Worm (Caenorhabditis elegans) whole organism, L4 larva: ENCODE measurements around the gene sgt-1.

Experiments
- ceh-82 ChIP-seq: sonication (generic microtip); optimal IDR thresholded peaks from 2 replicates; lab custom pipeline; 2017; ENCODE audit warnings: missing biosample characterization, missing genetic modification characterization
- dmd-8 ChIP-seq: fragments of 200-800 bp; sonication (Bioruptor generic); IDR thresholded peaks from 2 replicates; pipeline ENCODE4 v1.3.6; 2022; ENCODE audit warnings: missing genetic modification characterization, missing compliant biosample characterization
- dve-1 ChIP-seq: sonication (generic microtip); optimal IDR thresholded peaks from 2 replicates; lab custom pipeline; 2017; ENCODE audit warnings: antibody characterized with exemption, mild to moderate bottlenecking, missing genetic modification characterization, missing compliant biosample characterization; ENCODE audit not compliant: insufficient read depth
- egl-27 ChIP-seq: sonication (generic microtip); optimal IDR thresholded peaks from 3 replicates; lab custom pipeline; 2017; ENCODE audit warnings: missing biosample characterization, missing genetic modification reagents, missing genetic modification characterization
- fkh-10 ChIP-seq: fragments of 150-350 bp; optimal IDR thresholded peaks from 2 replicates; lab custom pipeline; 2014; ENCODE audit warnings: missing biosample characterization, missing genetic modification reagents, missing genetic modification characterization
- hif-1 ChIP-seq, 2 experiments: sonication (generic microtip); optimal IDR thresholded peaks; 2 replicates each; lab custom pipeline; 2016 to 2017; ENCODE audit warnings: missing compliant biosample characterization in 2 of 2, missing genetic modification characterization in 2 of 2, missing genetic modification reagents in 2 of 2, missing genotype in 2 of 2, mild to moderate bottlenecking in 1 of 2
- lin-39 ChIP-seq: fragments of 150-350 bp; optimal IDR thresholded peaks from 2 replicates; lab custom pipeline; 2014; ENCODE audit warnings: missing biosample characterization, missing genetic modification reagents, missing genetic modification characterization
- nhr-25 ChIP-seq: sonication (generic microtip); optimal IDR thresholded peaks from 2 replicates; lab custom pipeline; 2017; ENCODE audit warnings: missing genetic modification characterization, mild to moderate bottlenecking, missing compliant biosample characterization, antibody characterized with exemption, moderate library complexity, borderline replicate concordance; ENCODE audit not compliant: insufficient read depth
- nhr-76 ChIP-seq: fragments of 150-350 bp; optimal IDR thresholded peaks from 2 replicates; lab custom pipeline; 2014; ENCODE audit warnings: missing biosample characterization, missing genetic modification characterization
- php-3 ChIP-seq: fragments of 200-800 bp; sonication (Bioruptor generic); IDR thresholded peaks from 2 replicates; pipeline ENCODE4 v1.3.6; 2022; ENCODE audit warnings: missing genetic modification reagents, missing genetic modification characterization, missing compliant biosample characterization
- pqm-1 ChIP-seq: sonication (generic microtip); optimal IDR thresholded peaks from 2 replicates; lab custom pipeline; 2017; ENCODE audit warnings: missing biosample characterization, missing genetic modification characterization
- unc-62 ChIP-seq, 3 experiments: fragments of 150-350 bp in 1 of 3; sonication (generic microtip); optimal IDR thresholded peaks in 2 of 3; peaks in 1 of 3; 1 replicate in 1 of 3; 2 replicates in 2 of 3; lab custom pipeline; 2014 to 2017; ENCODE audit warnings: missing biosample characterization in 3 of 3, missing genetic modification characterization in 3 of 3, missing genetic modification reagents in 3 of 3, missing genotype in 1 of 3
- zfp-2 ChIP-seq: sonication (generic microtip); optimal IDR thresholded peaks from 2 replicates; lab custom pipeline; 2016; ENCODE audit warnings: mild to moderate bottlenecking, missing genetic modification characterization, missing compliant biosample characterization
- ztf-11 ChIP-seq: fragments of 150-350 bp; optimal IDR thresholded peaks from 2 replicates; lab custom pipeline; 2014; ENCODE audit warnings: missing biosample characterization, missing genetic modification characterization

- TF ChIP-seq pqm-1 (tag; lab: Kevin White, UChicago) (no peak), ztf-11 (no peak), fkh-10 (GFP tag; lab: Kevin White, UChicago) (no peak), unc-62 (GFP tag; optimal IDR thresholded peaks at IDR 0.05 in 1 of 2; lab: Kevin White, UChicago) (no peak), unc-62 (tag; optimal IDR thresholded peaks at IDR 0.05; lab: Kevin White, UChicago) (no peak), lin-39 (tag; lab: Kevin White, UChicago) (no peak), nhr-76 (no peak), nhr-25 (tag; lab: Kevin White, UChicago) (no peak), ceh-82 (no peak), zfp-2 (tag; lab: Kevin White, UChicago) (no peak), php-3 (no peak), dve-1 (no peak), egl-27 (no peak), dmd-8 (no peak), hif-1 (tag; optimal IDR thresholded peaks at IDR 0.05; lab: Kevin White, UChicago) (no peak)
These were observed 40.3 kb upstream of the sgt-1 start, which contains the start of gene mdt-4 for ce11 chrII:4943849-4944248.
